Fruit fly (Drosophila melanogaster) whole organism, wandering third instar larva: ENCODE measurements around the gene SelT.
A peak's percentile ranks its signal among the peaks of the same experiment; 100 is the strongest.

Experiments used
- Abd-B ChIP-seq: fragments of >200 bp; optimal IDR thresholded peaks from 2 replicates; lab custom pipeline; 2017; ENCODE audit warnings: missing biosample characterization, missing genetic modification characterization
- CG32264 ChIP-seq: fragments of 200-800 bp; sonication (Bioruptor generic); optimal IDR thresholded peaks from 2 replicates; lab custom pipeline; 2016; ENCODE audit warnings: missing biosample characterization, missing genetic modification characterization
- CG9705 ChIP-seq: fragments of 200-800 bp; sonication (Bioruptor generic); optimal IDR thresholded peaks from 2 replicates; lab custom pipeline; 2018; ENCODE audit warnings: missing biosample characterization, mild to moderate bottlenecking, missing genetic modification characterization
- CrebA ChIP-seq: fragments of 200-800 bp; sonication (Bioruptor generic); optimal IDR thresholded peaks from 2 replicates; lab custom pipeline; 2016; ENCODE audit warnings: missing biosample characterization, mild to moderate bottlenecking, missing genetic modification characterization, borderline replicate concordance
- Dfd ChIP-seq: fragments of >200 bp; optimal IDR thresholded peaks from 2 replicates; lab custom pipeline; 2017; ENCODE audit warnings: missing biosample characterization, missing genetic modification characterization
- Dif ChIP-seq: fragments of 200-275, 200-300 bp; sonication (Bioruptor generic); optimal IDR thresholded peaks from 2 replicates; lab custom pipeline; 2018; ENCODE audit warnings: missing biosample characterization, missing genetic modification characterization; ENCODE audit not compliant: partially characterized antibody
- GATAd ChIP-seq: sonication (Bioruptor generic); optimal IDR thresholded peaks from 2 replicates; lab custom pipeline; 2016; ENCODE audit warnings: missing biosample characterization, missing genetic modification characterization
- HLH106 ChIP-seq: fragments of 200-800 bp; optimal IDR thresholded peaks from 3 replicates; lab custom pipeline; 2019; ENCODE audit warnings: missing biosample characterization, mild to moderate bottlenecking, missing genetic modification characterization, moderate library complexity
- Hnf4 ChIP-seq: fragments of 200-800 bp; sonication (Bioruptor generic); optimal IDR thresholded peaks from 2 replicates; lab custom pipeline; 2016; ENCODE audit warnings: missing biosample characterization, mild to moderate bottlenecking, missing genetic modification characterization
- Hr78 ChIP-seq: fragments of >200 bp; optimal IDR thresholded peaks from 2 replicates; lab custom pipeline; 2017; ENCODE audit warnings: missing biosample characterization, missing genetic modification characterization
- Jra ChIP-seq: sonication (Bioruptor generic); optimal IDR thresholded peaks from 2 replicates; lab custom pipeline; 2016; ENCODE audit warnings: missing biosample characterization, missing genetic modification characterization
- Mio ChIP-seq: sonication (Bioruptor generic); optimal IDR thresholded peaks from 2 replicates; lab custom pipeline; 2016; ENCODE audit warnings: missing biosample characterization, missing genetic modification characterization
- Myc ChIP-seq: fragments of >200 bp; optimal IDR thresholded peaks from 2 replicates; lab custom pipeline; 2017
- N ChIP-seq: fragments of >200 bp; optimal IDR thresholded peaks from 2 replicates; lab custom pipeline; 2018; ENCODE audit warnings: missing biosample characterization, missing external identifiers, missing genetic modification characterization
- OdsH ChIP-seq: fragments of 200-800 bp; sonication (Bioruptor generic); optimal IDR thresholded peaks from 2 replicates; lab custom pipeline; 2016; ENCODE audit warnings: missing biosample characterization, mild to moderate bottlenecking, missing genetic modification characterization
- Rel ChIP-seq, 2 experiments: fragments of 200-800 bp; sonication (Bioruptor generic) in 1 of 2; optimal IDR thresholded peaks; 2 replicates in 1 of 2; 3 replicates in 1 of 2; lab custom pipeline; 2016 to 2019; ENCODE audit warnings: mild to moderate bottlenecking in 2 of 2, missing biosample characterization in 2 of 2, missing genetic modification characterization in 2 of 2, moderate library complexity in 1 of 2
- Sp1 ChIP-seq: fragments of 200-800 bp; sonication (Bioruptor generic); optimal IDR thresholded peaks from 3 replicates; lab custom pipeline; 2019; ENCODE audit warnings: missing biosample characterization, mild to moderate bottlenecking, missing genetic modification characterization, moderate library complexity
- Vsx2 ChIP-seq: fragments of 200-300, 225-300 bp; sonication (Bioruptor generic); optimal IDR thresholded peaks from 2 replicates; lab custom pipeline; 2018; ENCODE audit warnings: missing biosample characterization, missing genetic modification characterization; ENCODE audit not compliant: partially characterized antibody
- br ChIP-seq: fragments of 200-800 bp; sonication (Bioruptor generic); optimal IDR thresholded peaks from 2 replicates; lab custom pipeline; 2016; ENCODE audit warnings: missing biosample characterization, missing genetic modification characterization
- brk ChIP-seq: fragments of 200-800 bp; sonication (Bioruptor generic); optimal IDR thresholded peaks from 2 replicates; lab custom pipeline; 2016; ENCODE audit warnings: missing biosample characterization, mild to moderate bottlenecking, missing genetic modification characterization
- dl ChIP-seq, 2 experiments: fragments of 175-275, 200-275 bp in 1 of 2; fragments of 200-275 bp in 1 of 2; sonication (Bioruptor generic); optimal IDR thresholded peaks; lab custom pipeline; 2018; ENCODE audit warnings: mild to moderate bottlenecking in 2 of 2, missing biosample characterization in 2 of 2, missing genetic modification characterization in 2 of 2, moderate library complexity in 2 of 2; ENCODE audit not compliant: partially characterized antibody in 2 of 2, insufficient read depth in 1 of 2
- dmrt93B ChIP-seq: fragments of 200-800 bp; sonication (Bioruptor generic); optimal IDR thresholded peaks from 2 replicates; lab custom pipeline; 2018; ENCODE audit warnings: missing biosample characterization, mild to moderate bottlenecking, missing genetic modification characterization
- dsf ChIP-seq: sonication (Bioruptor generic); optimal IDR thresholded peaks from 2 replicates; lab custom pipeline; 2016; ENCODE audit warnings: missing biosample characterization, missing genetic modification characterization, borderline replicate concordance
- ey ChIP-seq: fragments of 200-800 bp; sonication (Bioruptor generic); optimal IDR thresholded peaks from 2 replicates; lab custom pipeline; 2016; ENCODE audit warnings: missing biosample characterization, missing genetic modification characterization
- foxo ChIP-seq, 2 experiments: fragments of 200-800 bp; sonication (Bioruptor generic); optimal IDR thresholded peaks; 2 replicates in 1 of 2; 3 replicates in 1 of 2; lab custom pipeline; 2016 to 2017; ENCODE audit warnings: missing biosample characterization in 2 of 2, missing genetic modification characterization in 2 of 2
- fru ChIP-seq: fragments of 200-800 bp; sonication (Bioruptor generic); optimal IDR thresholded peaks from 3 replicates; lab custom pipeline; 2016; ENCODE audit warnings: missing biosample characterization, mild to moderate bottlenecking, missing genetic modification characterization
- h ChIP-seq: fragments of 200-800 bp; sonication (Bioruptor generic); optimal IDR thresholded peaks from 3 replicates; lab custom pipeline; 2016; ENCODE audit warnings: missing biosample characterization, mild to moderate bottlenecking, missing genetic modification characterization
- pan ChIP-seq: fragments of >200 bp; optimal IDR thresholded peaks from 2 replicates; lab custom pipeline; 2017
- psq ChIP-seq: fragments of 200-800 bp; sonication (Bioruptor generic); optimal IDR thresholded peaks from 3 replicates; lab custom pipeline; 2017; ENCODE audit warnings: missing biosample characterization, mild to moderate bottlenecking, missing genetic modification characterization, moderate library complexity
- rgr ChIP-seq: fragments of 200-800 bp; sonication (Bioruptor generic); optimal IDR thresholded peaks from 3 replicates; lab custom pipeline; 2016; ENCODE audit warnings: missing biosample characterization, mild to moderate bottlenecking, missing genetic modification characterization
- sage ChIP-seq: fragments of 200-800 bp; sonication (Bioruptor generic); optimal IDR thresholded peaks from 2 replicates; lab custom pipeline; 2016; ENCODE audit warnings: missing biosample characterization, mild to moderate bottlenecking, missing genetic modification characterization
- tai ChIP-seq: sonication (Bioruptor generic); optimal IDR thresholded peaks from 2 replicates; lab custom pipeline; 2016; ENCODE audit warnings: missing biosample characterization, missing genetic modification characterization
- usp ChIP-seq: fragments of >200 bp; optimal IDR thresholded peaks from 2 replicates; lab custom pipeline; 2017; ENCODE audit warnings: missing biosample characterization, missing genetic modification characterization
- woc ChIP-seq: sonication (Bioruptor generic); optimal IDR thresholded peaks from 2 replicates; lab custom pipeline; 2016; ENCODE audit warnings: missing biosample characterization, mild to moderate bottlenecking, missing genetic modification characterization

The SelT gene

DNA sequence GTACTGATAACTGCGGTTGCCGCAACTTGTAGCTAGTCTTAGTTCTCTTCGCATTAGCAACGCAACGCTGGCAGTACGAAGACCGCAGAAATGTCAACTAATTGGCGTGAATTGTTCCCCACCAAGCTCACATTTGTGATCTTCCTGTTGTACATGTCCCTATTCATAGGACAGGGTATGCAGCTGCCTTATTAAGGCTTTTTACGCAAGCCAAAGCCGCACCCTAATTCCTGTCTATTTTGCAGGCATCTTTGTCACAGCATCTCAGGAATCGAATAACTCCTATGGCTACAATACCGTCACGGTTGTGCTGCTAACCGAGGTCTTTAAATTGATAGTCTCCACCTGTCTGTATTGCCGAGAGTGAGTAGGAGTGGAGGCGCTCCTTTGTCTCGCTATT, 42.3 kb downstream of the SelT start, which contains the start of gene eIF3h:
eIF3h (minus strand) TSS at position 101 of the 400 bp plus-strand sequence.
- no peak for TF ChIP-seq Myc (lab: Kevin White, UChicago)
- TF ChIP-seq OdsH, result no peak
- TF ChIP-seq h (GFP tag; lab: Kevin White, UChicago), result no peak
- no peak for TF ChIP-seq Dif (GFP tag; lab: Kevin White, UChicago)
- TF ChIP-seq Hr78 (GFP tag; lab: Kevin White, UChicago), result no peak
- TF ChIP-seq Vsx2 (GFP tag; lab: Kevin White, UChicago), result no peak
- no peak for TF ChIP-seq dsf
- no peak for TF ChIP-seq ey
- no peak for TF ChIP-seq GATAd (GFP tag; lab: Kevin White, UChicago)
- no peak for TF ChIP-seq Rel (GFP tag; optimal IDR thresholded peaks at IDR 0.05; lab: Kevin White, UChicago)
- TF ChIP-seq Rel (tag; optimal IDR thresholded peaks at IDR 0.05; lab: Kevin White, UChicago), result no peak
- TF ChIP-seq rgr (GFP tag; lab: Kevin White, UChicago), result no peak
- TF ChIP-seq CrebA (GFP tag; lab: Kevin White, UChicago), result no peak
- TF ChIP-seq brk (GFP tag; lab: Kevin White, UChicago), result no peak
- TF ChIP-seq foxo (GFP tag; optimal IDR thresholded peaks at IDR 0.05; lab: Kevin White, UChicago), result no peak
- TF ChIP-seq fru, result no peak
- no peak for TF ChIP-seq pan (lab: Kevin White, UChicago)

DNA sequence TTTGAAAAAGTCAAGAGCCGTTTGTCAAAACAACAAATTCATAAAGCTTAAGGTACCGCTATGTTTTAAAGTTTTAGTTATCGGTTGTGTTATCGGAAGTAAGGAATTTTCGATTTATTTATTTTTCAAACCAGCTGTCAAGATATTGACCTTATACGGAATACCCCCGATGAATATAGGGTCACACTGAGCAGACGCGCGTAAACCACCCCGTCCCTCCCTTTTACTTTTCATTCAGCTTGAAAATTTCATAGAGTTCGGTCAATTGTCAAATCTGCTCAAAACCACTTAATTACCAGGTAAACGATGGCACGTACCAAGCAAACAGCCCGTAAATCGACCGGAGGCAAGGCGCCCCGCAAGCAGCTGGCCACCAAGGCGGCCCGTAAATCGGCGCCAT, 44.2 kb downstream of the SelT start, which contains the start of the genes CG14036 and His3.3A:
CG14036 (minus strand) TSS at position 64 of the 400 bp plus-strand sequence.
His3.3A (plus strand) TSS at position 106 of the 400 bp plus-strand sequence.
- TF ChIP-seq psq (GFP tag; lab: Kevin White, UChicago) (no peak), Myc (lab: Kevin White, UChicago) (peak; percentile 13), Rel (GFP tag; optimal IDR thresholded peaks at IDR 0.05; lab: Kevin White, UChicago) (no peak), Rel (tag; optimal IDR thresholded peaks at IDR 0.05; lab: Kevin White, UChicago) (peak; percentile 75), N (GFP tag; lab: Kevin White, UChicago) (no peak), foxo (GFP tag; optimal IDR thresholded peaks at IDR 0.05; lab: Kevin White, UChicago) (peak in 1 of 2 experiments; percentile 18), rgr (GFP tag; lab: Kevin White, UChicago) (peak; percentile 30), Sp1 (GFP tag; lab: Kevin White, UChicago) (peak; percentile 4), h (GFP tag; lab: Kevin White, UChicago) (peak; percentile 13)

DNA sequence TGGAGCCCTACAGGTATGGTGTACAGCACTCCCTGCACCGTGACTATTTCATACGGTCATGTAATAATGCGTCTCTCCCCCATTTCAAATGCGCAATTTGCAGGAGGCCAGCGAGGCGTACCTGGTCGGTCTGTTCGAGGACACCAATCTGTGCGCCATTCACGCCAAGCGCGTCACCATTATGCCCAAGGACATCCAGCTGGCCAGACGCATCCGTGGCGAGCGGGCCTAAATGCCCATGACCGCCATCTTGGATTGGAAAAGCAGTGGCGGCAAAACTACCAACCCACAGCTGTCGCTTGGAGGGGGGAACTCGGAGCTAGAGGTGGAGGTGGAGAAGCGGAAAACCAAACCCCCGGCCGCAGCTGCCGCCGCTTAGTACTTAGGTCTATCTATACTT, 44.8 kb downstream of the SelT start:
- no peak for TF ChIP-seq dsf
- TF ChIP-seq Abd-B (GFP tag; lab: Kevin White, UChicago), result no peak
- no peak for TF ChIP-seq CG32264 (GFP tag; lab: Kevin White, UChicago)
- no peak for TF ChIP-seq Vsx2 (GFP tag; lab: Kevin White, UChicago)
- TF ChIP-seq woc (GFP tag; lab: Kevin White, UChicago), result no peak
- no peak for TF ChIP-seq Dif (GFP tag; lab: Kevin White, UChicago)
- no peak for TF ChIP-seq CG9705 (GFP tag; lab: Kevin White, UChicago)
- no peak for TF ChIP-seq foxo (GFP tag; optimal IDR thresholded peaks at IDR 0.05; lab: Kevin White, UChicago)
- no peak for TF ChIP-seq Myc (lab: Kevin White, UChicago)
- no peak for TF ChIP-seq fru
- no peak for TF ChIP-seq usp (GFP tag; lab: Kevin White, UChicago)
- TF ChIP-seq Mio (GFP tag; lab: Kevin White, UChicago), result no peak
- TF ChIP-seq tai (GFP tag; lab: Kevin White, UChicago), result no peak
- no peak for TF ChIP-seq Jra (GFP tag; lab: Kevin White, UChicago)

DNA sequence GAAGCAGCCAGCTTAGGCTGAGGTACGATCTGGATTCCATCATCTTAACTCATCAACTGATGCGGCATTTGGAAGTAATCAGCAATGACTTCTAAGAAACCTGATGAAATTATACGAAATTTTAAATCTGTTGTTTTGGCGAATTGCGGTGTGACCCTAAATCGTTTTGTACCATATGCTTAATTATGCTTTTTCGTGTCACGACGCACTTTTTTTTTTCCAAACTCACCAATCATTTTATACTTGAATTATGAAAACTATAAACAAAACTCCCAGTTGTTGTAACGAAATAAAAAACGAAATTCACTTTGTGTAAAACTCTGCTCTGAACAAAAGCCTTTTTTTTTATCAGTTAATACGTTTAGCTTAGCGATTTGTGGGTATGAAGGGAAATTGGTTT, 47.4 kb downstream of the SelT start, which contains the start of gene Nepl3:
Nepl3 (minus strand) TSS at position 155 of the 400 bp plus-strand sequence.
- TF ChIP-seq Dfd (GFP tag; lab: Kevin White, UChicago) (no peak), woc (GFP tag; lab: Kevin White, UChicago) (peak; percentile 8), sage (no peak)

DNA sequence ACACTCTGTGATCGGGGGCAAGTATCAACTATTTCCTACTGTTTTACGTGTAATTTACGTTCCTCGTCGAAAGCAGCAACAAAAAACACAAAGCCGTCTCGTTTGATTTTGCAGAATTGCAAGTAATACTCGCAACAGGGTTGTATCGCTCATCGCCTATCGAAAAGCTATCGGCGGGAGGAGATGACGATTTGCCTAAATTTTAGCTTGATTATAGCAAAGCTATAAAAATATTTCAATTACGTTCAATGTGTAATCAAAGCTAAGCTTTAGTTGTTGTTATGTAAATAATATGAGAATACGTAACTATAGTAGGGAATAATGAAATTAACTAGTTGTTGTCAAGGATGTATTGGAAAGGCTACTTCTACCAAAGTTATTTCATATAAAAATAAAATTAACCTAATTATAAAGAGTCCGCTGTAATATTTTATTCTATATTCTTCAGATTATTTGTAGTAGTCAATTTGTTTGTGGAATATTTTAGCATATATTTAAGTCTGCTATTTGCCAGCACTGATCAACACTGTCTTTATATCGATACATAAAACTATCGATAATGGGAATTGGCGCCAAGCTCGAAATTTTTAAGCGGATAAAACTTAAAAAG, 49.0 kb downstream of the SelT start, which contains the start of gene Rpn11:
Rpn11 (minus strand) TSS at position 146 of the 610 bp plus-strand sequence.
- TF ChIP-seq woc (GFP tag; lab: Kevin White, UChicago) (peak; percentile 81), ey (peak; percentile 8), tai (GFP tag; lab: Kevin White, UChicago) (no peak), Hnf4 (peak; percentile 10), Hr78 (GFP tag; lab: Kevin White, UChicago) (no peak), fru (peak; percentile 66), N (GFP tag; lab: Kevin White, UChicago) (no peak), foxo (GFP tag; optimal IDR thresholded peaks at IDR 0.05; lab: Kevin White, UChicago) (peak in 1 of 2 experiments; percentile 74), Sp1 (GFP tag; lab: Kevin White, UChicago) (peak; percentile 73), OdsH (no peak), dl (GFP tag; optimal IDR thresholded peaks at IDR 0.05; lab: Kevin White, UChicago; ENCODE audit: insufficient read depth in 1 of 2, partially characterized antibody in 2 of 2) (no peak), sage (no peak), h (GFP tag; lab: Kevin White, UChicago) (peak; percentile 69), Rel (GFP tag; optimal IDR thresholded peaks at IDR 0.05; lab: Kevin White, UChicago) (no peak), Rel (tag; optimal IDR thresholded peaks at IDR 0.05; lab: Kevin White, UChicago) (no peak), brk (GFP tag; lab: Kevin White, UChicago) (peak; percentile 54), br (GFP tag; lab: Kevin White, UChicago) (peak; percentile 43), CG9705 (GFP tag; lab: Kevin White, UChicago) (peak; percentile 43), Dfd (GFP tag; lab: Kevin White, UChicago) (no peak), rgr (GFP tag; lab: Kevin White, UChicago) (peak; percentile 42), Abd-B (GFP tag; lab: Kevin White, UChicago) (no peak), HLH106 (tag; lab: Kevin White, UChicago) (peak; percentile 69), Jra (GFP tag; lab: Kevin White, UChicago) (peak; percentile 66), psq (GFP tag; lab: Kevin White, UChicago) (peak; percentile 41), dmrt93B (peak; percentile 39), Vsx2 (GFP tag; lab: Kevin White, UChicago) (no peak), Mio (GFP tag; lab: Kevin White, UChicago) (no peak), Dif (GFP tag; lab: Kevin White, UChicago) (no peak)
